Worm (Caenorhabditis elegans) whole organism, early embryonic: ENCODE data around the gene abu-5.
"Not testable (repeated sequence)": the region's sequence is repeated elsewhere in the genome, so short reads cannot be mapped to it uniquely, and the experiment has no call there.

ENCODE experiments used
- B0310.2 ChIP-seq: sonication (generic microtip); optimal IDR thresholded peaks from 2 replicates; lab custom pipeline; 2016; ENCODE audit warnings: mild to moderate bottlenecking, missing genetic modification characterization, missing compliant biosample characterization
- F13C5.2 ChIP-seq: sonication (generic microtip); optimal IDR thresholded peaks from 2 replicates; lab custom pipeline; 2017; ENCODE audit warnings: mild to moderate bottlenecking, missing genetic modification characterization, inconsistent platforms, missing compliant biosample characterization
- aly-1 ChIP-seq: sonication (generic microtip); optimal IDR thresholded peaks from 2 replicates; lab custom pipeline; 2016; ENCODE audit warnings: missing genetic modification characterization, missing compliant biosample characterization
- ama-1 ChIP-seq: fragments of 150-350 bp; optimal IDR thresholded peaks from 2 replicates; lab custom pipeline; 2014
- ceh-13 ChIP-seq: fragments of 200-800 bp; sonication (Bioruptor generic); optimal IDR thresholded peaks from 2 replicates; lab custom pipeline; 2018; ENCODE audit warnings: mild to moderate bottlenecking, missing genetic modification characterization, missing compliant biosample characterization
- ceh-36 ChIP-seq: sonication (generic microtip); optimal IDR thresholded peaks from 2 replicates; lab custom pipeline; 2016; ENCODE audit warnings: missing genetic modification characterization, inconsistent platforms, missing compliant biosample characterization
- ets-7 ChIP-seq: sonication (generic microtip); optimal IDR thresholded peaks from 2 replicates; lab custom pipeline; 2016; ENCODE audit warnings: missing genotype, missing genetic modification characterization, missing compliant biosample characterization
- flt-1 ChIP-seq: fragments of 200-800 bp; sonication (Bioruptor generic); IDR thresholded peaks from 2 replicates; pipeline ENCODE4 v1.3.6; 2022; ENCODE audit warnings: missing genetic modification characterization, missing compliant biosample characterization
- hmbx-1 ChIP-seq: sonication (generic microtip); optimal IDR thresholded peaks from 2 replicates; lab custom pipeline; 2016; ENCODE audit warnings: mild to moderate bottlenecking, missing genetic modification characterization, missing compliant biosample characterization
- hmg-4 ChIP-seq: fragments of 200-800 bp; sonication (Bioruptor generic); optimal IDR thresholded peaks from 2 replicates; lab custom pipeline; 2018; ENCODE audit warnings: mild to moderate bottlenecking, missing genetic modification characterization, missing compliant biosample characterization
- hnd-1 ChIP-seq: sonication (generic microtip); optimal IDR thresholded peaks from 2 replicates; lab custom pipeline; 2016; ENCODE audit warnings: missing genetic modification characterization, missing compliant biosample characterization
- pes-1 ChIP-seq: fragments of 200-800 bp; sonication (Bioruptor generic); IDR thresholded peaks from 2 replicates; pipeline ENCODE4 v1.3.6; 2022; ENCODE audit warnings: missing genetic modification reagents, missing genetic modification characterization, missing compliant biosample characterization
- scrt-1 ChIP-seq: fragments of 200-800 bp; sonication (Bioruptor generic); IDR thresholded peaks from 2 replicates; pipeline ENCODE4 v1.3.6; 2022; ENCODE audit warnings: missing genetic modification characterization, missing compliant biosample characterization
- sea-1 ChIP-seq: fragments of 200-800 bp; sonication (Bioruptor generic); conservative IDR thresholded peaks from 2 replicates; pipeline ENCODE4 v1.3.6; 2022; ENCODE audit warnings: missing genetic modification characterization, missing compliant biosample characterization
- tbx-11 ChIP-seq: fragments of 200-800 bp; sonication (Bioruptor generic); IDR thresholded peaks from 2 replicates; pipeline ENCODE4 v1.3.6; 2022; ENCODE audit warnings: missing genetic modification characterization, missing compliant biosample characterization
- tbx-37 ChIP-seq: fragments of 200-800 bp; sonication (Bioruptor generic); conservative IDR thresholded peaks from 2 replicates; pipeline ENCODE4 v1.3.6; 2022; ENCODE audit warnings: missing genetic modification reagents, missing genetic modification characterization, missing compliant biosample characterization
- tra-4 ChIP-seq: sonication (generic microtip); optimal IDR thresholded peaks from 2 replicates; lab custom pipeline; 2017; ENCODE audit warnings: missing genetic modification characterization, missing compliant biosample characterization

abu-5 gene

DNA sequence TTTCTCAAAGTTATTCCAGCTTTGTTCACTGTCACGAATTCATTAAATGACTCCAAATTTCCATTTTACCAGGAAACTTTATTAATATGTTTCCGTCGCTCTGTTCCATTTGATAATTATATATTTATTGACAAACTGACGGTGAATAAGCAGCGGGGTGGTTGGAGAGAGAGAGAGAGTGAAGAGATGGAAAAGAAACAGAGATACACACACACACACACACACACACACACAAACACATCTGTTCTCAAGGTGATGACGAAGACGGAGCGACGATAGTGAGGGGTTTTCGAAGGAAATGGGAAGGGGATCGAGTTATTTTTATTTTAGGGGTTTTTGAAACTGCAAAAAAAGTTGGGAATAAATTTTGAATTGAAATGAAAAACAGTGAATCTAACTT lies 16.6 kb upstream of the abu-5 start:
- TF ChIP-seq aly-1 (tag; lab: Kevin White, UChicago) (no peak), sea-1 (GFP tag; lab: Robert Waterston, UW) (no peak), tra-4 (tag; lab: Kevin White, UChicago) (no peak), hmg-4 (GFP tag; lab: Kevin White, UChicago) (no peak), ets-7 (no peak), ceh-13 (GFP tag; lab: Kevin White, UChicago) (no peak), pes-1 (GFP tag; lab: Robert Waterston, UW) (no peak), F13C5.2 (no peak), B0310.2 (tag; lab: Kevin White, UChicago) (no peak), hnd-1 (tag; lab: Kevin White, UChicago) (no peak), scrt-1 (GFP tag; lab: Robert Waterston, UW) (no peak), tbx-11 (GFP tag; lab: Robert Waterston, UW) (no peak), ceh-36 (tag; lab: Kevin White, UChicago) (no peak), flt-1 (GFP tag; lab: Robert Waterston, UW) (no peak), hmbx-1 (tag; lab: Kevin White, UChicago) (no peak)

DNA sequence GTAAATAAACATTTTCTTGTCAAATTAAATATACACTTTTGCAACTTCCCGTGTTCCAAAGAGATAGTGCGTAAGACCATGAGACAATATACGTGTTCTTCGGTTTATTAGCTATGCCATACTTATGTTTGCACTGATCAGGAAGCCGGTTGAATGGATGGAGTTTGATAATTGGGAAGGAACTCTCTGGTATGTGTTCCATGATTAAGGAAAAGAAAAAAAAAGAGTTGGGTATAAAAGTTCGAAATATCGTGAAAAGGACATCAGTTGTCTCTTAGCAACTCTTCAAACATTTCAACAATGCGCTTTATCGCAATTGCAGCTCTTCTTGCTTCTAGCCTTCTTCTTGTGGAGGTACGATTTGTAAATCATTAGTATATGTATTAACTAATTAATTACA lies 11.7 kb upstream of the abu-5 start, which contains the start of gene pqn-76:
pqn-76 (plus strand) TSS at position 301 of the 400 bp plus-strand sequence.
- not testable (repeated sequence) for TF ChIP-seq aly-1 (tag; lab: Kevin White, UChicago); hmbx-1 (tag; lab: Kevin White, UChicago); tbx-37 (GFP tag; lab: Robert Waterston, UW)

DNA sequence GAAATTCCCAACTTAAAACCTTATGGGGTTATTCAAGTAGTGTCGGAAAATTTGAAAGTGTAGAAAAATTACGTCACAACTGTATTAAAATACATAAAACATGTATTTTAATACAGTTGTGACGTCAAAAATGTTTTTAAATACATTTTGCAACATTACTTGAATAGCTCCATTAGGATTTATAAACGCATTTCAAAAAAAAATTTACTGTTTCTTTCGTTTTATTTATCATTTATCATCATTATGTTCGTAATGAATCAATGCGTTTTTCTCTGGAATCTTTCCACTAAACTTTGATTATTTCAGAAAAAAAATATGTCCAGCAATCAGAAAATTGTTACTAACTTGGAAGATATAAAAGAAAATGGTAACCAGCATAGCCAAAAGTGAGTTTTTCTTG lies 6.9 kb upstream of the abu-5 start, which contains the start of gene Y105C5A.508:
Y105C5A.508 (plus strand) TSS at position 301 of the 400 bp plus-strand sequence.
- TF ChIP-seq F13C5.2 = no peak
- no peak for TF ChIP-seq B0310.2 (tag; lab: Kevin White, UChicago)
- TF ChIP-seq hnd-1 (tag; lab: Kevin White, UChicago) = no peak
- no peak for TF ChIP-seq tbx-11 (GFP tag; lab: Robert Waterston, UW)
- no peak for TF ChIP-seq hmg-4 (GFP tag; lab: Kevin White, UChicago)
- no peak for TF ChIP-seq flt-1 (GFP tag; lab: Robert Waterston, UW)
- TF ChIP-seq aly-1 (tag; lab: Kevin White, UChicago) = no peak
- no peak for TF ChIP-seq tra-4 (tag; lab: Kevin White, UChicago)
- TF ChIP-seq ets-7 = no peak
- TF ChIP-seq ama-1 (lab: Kevin White, UChicago) = no peak
- TF ChIP-seq sea-1 (GFP tag; lab: Robert Waterston, UW) = no peak
- no peak for TF ChIP-seq scrt-1 (GFP tag; lab: Robert Waterston, UW)
- no peak for TF ChIP-seq hmbx-1 (tag; lab: Kevin White, UChicago)
- no peak for TF ChIP-seq ceh-36 (tag; lab: Kevin White, UChicago)
- TF ChIP-seq tbx-37 (GFP tag; lab: Robert Waterston, UW) = no peak
- TF ChIP-seq ceh-13 (GFP tag; lab: Kevin White, UChicago) = no peak
- no peak for TF ChIP-seq pes-1 (GFP tag; lab: Robert Waterston, UW)

DNA sequence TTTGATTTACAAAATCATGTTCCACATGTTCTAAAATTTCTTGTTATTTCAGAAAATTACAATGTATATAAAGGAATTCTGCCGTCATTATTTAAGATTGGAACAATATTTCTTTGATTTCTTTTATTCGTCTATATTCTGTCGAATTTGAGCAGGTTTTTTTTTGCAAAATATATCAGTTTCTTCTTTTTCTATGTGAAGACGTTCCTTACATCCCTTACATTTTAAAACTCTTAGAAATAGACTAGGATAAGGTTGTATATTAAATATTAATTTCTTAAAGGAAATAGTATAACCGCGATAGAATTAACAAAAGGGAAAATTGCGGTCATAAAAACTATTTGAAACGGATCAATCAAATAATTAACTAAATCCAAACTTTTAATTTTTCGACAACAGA lies 1.6 kb upstream of the abu-5 start:
- TF ChIP-seq F13C5.2 (no peak), tbx-37 (GFP tag; lab: Robert Waterston, UW) (no peak), ets-7 (no peak), B0310.2 (tag; lab: Kevin White, UChicago) (no peak), hmg-4 (GFP tag; lab: Kevin White, UChicago) (no peak), pes-1 (GFP tag; lab: Robert Waterston, UW) (no peak), scrt-1 (GFP tag; lab: Robert Waterston, UW) (no peak), ceh-13 (GFP tag; lab: Kevin White, UChicago) (no peak), flt-1 (GFP tag; lab: Robert Waterston, UW) (no peak), tbx-11 (GFP tag; lab: Robert Waterston, UW) (no peak), sea-1 (GFP tag; lab: Robert Waterston, UW) (no peak), hmbx-1 (tag; lab: Kevin White, UChicago) (no peak), ama-1 (lab: Kevin White, UChicago) (no peak), hnd-1 (tag; lab: Kevin White, UChicago) (no peak), aly-1 (tag; lab: Kevin White, UChicago) (no peak), ceh-36 (tag; lab: Kevin White, UChicago) (no peak), tra-4 (tag; lab: Kevin White, UChicago) (no peak)

DNA sequence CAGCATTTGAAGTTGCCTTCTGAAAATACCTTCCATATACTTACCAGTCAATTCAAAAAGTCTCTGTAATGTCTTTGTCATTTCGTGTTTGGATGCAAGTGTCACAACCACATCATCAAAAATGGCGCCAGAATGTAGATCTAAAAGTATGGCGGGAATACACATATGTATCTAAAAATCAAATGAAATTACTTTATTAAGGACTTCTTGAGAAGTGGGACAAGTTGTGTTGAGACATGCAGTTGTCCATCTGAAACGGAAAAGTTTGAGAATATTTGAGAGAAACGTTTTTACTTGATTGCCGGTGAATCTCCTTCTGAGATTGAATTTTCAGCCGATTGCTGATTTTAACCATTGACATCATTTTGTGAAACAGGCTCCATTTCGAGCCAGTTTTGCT lies 1.5 kb downstream of the abu-5 start:
- TF ChIP-seq B0310.2 (tag; lab: Kevin White, UChicago) (no peak), hmg-4 (GFP tag; lab: Kevin White, UChicago) (no peak), tbx-37 (GFP tag; lab: Robert Waterston, UW) (no peak), ama-1 (lab: Kevin White, UChicago) (no peak), pes-1 (GFP tag; lab: Robert Waterston, UW) (no peak), tra-4 (tag; lab: Kevin White, UChicago) (no peak), ceh-36 (tag; lab: Kevin White, UChicago) (no peak), aly-1 (tag; lab: Kevin White, UChicago) (no peak), sea-1 (GFP tag; lab: Robert Waterston, UW) (no peak), scrt-1 (GFP tag; lab: Robert Waterston, UW) (no peak), F13C5.2 (no peak), ceh-13 (GFP tag; lab: Kevin White, UChicago) (no peak), hmbx-1 (tag; lab: Kevin White, UChicago) (no peak), flt-1 (GFP tag; lab: Robert Waterston, UW) (no peak), ets-7 (no peak), hnd-1 (tag; lab: Kevin White, UChicago) (no peak), tbx-11 (GFP tag; lab: Robert Waterston, UW) (no peak)

DNA sequence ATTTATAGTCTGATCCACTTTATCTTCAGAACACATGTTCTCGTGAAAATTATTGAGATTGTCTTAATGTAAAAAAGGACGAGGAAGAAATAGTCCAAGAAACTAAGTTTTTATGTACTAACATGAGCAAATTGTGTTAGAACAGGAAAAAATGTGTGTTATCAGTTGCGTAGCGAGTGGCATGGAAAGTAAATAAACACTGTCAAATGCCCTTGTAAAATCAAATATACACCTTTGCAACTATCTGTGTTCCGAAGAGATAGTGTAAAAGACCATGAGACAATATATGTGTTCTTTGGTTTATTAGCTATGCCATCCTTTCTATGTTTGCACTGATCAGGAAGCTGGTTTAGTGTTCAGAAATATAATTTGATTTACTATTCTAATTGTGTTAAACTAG lies 2.6 kb downstream of the abu-5 start:
- TF ChIP-seq pes-1 (GFP tag; lab: Robert Waterston, UW) (no peak), hmg-4 (GFP tag; lab: Kevin White, UChicago) (no peak), ets-7 (no peak), sea-1 (GFP tag; lab: Robert Waterston, UW) (no peak), aly-1 (tag; lab: Kevin White, UChicago) (no peak)
